Fruit fly (Drosophila melanogaster) whole organism, embryonic: ENCODE results near the gene scu.

Experiments used
- Ada2b ChIP-seq: fragments of 200-800 bp; sonication (Bioruptor generic); IDR thresholded peaks from 2 replicates; pipeline ENCODE4 v1.3.6; 2022; ENCODE audit warnings: missing biosample characterization, missing genetic modification characterization
- Aef1 ChIP-seq: fragments of 200-800 bp; sonication (Bioruptor generic); IDR thresholded peaks from 3 replicates; pipeline ENCODE4 v1.3.6; 2022; ENCODE audit warnings: missing biosample characterization, missing genetic modification characterization
- Asciz ChIP-seq: fragments of 200-800 bp; sonication (Bioruptor generic); optimal IDR thresholded peaks from 2 replicates; lab custom pipeline; 2017; ENCODE audit warnings: missing biosample characterization, mild to moderate bottlenecking, missing genetic modification characterization, missing genetic modification reagents
- Atf3 ChIP-seq: fragments of 200-800 bp; sonication (Bioruptor generic); optimal IDR thresholded peaks from 3 replicates; lab custom pipeline; 2016; ENCODE audit warnings: missing biosample characterization, missing genetic modification characterization
- B-H2 ChIP-seq: fragments of 200-800 bp; sonication (Bioruptor generic); optimal IDR thresholded peaks from 2 replicates; lab custom pipeline; 2018; ENCODE audit warnings: missing biosample characterization, mild to moderate bottlenecking, missing genetic modification characterization
- CG11504 ChIP-seq: fragments of 200-800 bp; sonication (Bioruptor generic); optimal IDR thresholded peaks from 3 replicates; lab custom pipeline; 2019; ENCODE audit warnings: missing biosample characterization, mild to moderate bottlenecking, missing genetic modification characterization, moderate library complexity
- CG11560 ChIP-seq: fragments of 200-800 bp; sonication (Bioruptor generic); IDR thresholded peaks from 3 replicates; pipeline ENCODE4 v1.3.6; 2022; ENCODE audit warnings: missing biosample characterization, missing genetic modification characterization
- CG12155 ChIP-seq: fragments of 200-800 bp; sonication (Bioruptor generic); optimal IDR thresholded peaks from 3 replicates; lab custom pipeline; 2016; ENCODE audit warnings: missing biosample characterization, missing genetic modification characterization
- CG12236 ChIP-seq: fragments of 200-800 bp; sonication (Bioruptor generic); optimal IDR thresholded peaks from 2 replicates; lab custom pipeline; 2016; ENCODE audit warnings: missing biosample characterization, missing genetic modification characterization
- CG14710 ChIP-seq: fragments of 200-800 bp; sonication (Bioruptor generic); optimal IDR thresholded peaks from 3 replicates; lab custom pipeline; 2019; ENCODE audit warnings: missing biosample characterization, mild to moderate bottlenecking, missing genetic modification characterization, moderate library complexity
- CG1602 ChIP-seq: fragments of 200-800 bp; sonication (Bioruptor generic); optimal IDR thresholded peaks from 3 replicates; lab custom pipeline; 2016; ENCODE audit warnings: missing biosample characterization, missing genetic modification characterization
- CG16815 ChIP-seq: fragments of 200-800 bp; sonication (Bioruptor generic); optimal IDR thresholded peaks from 3 replicates; lab custom pipeline; 2017; ENCODE audit warnings: missing biosample characterization, mild to moderate bottlenecking, missing genetic modification characterization
- CG17385 ChIP-seq: fragments of 200-800 bp; sonication (Bioruptor generic); optimal IDR thresholded peaks from 3 replicates; lab custom pipeline; 2018; ENCODE audit warnings: missing biosample characterization, mild to moderate bottlenecking, missing genetic modification characterization
- CG1792 ChIP-seq: fragments of 200-800 bp; sonication (Bioruptor generic); optimal IDR thresholded peaks from 2 replicates; lab custom pipeline; 2016; ENCODE audit warnings: missing biosample characterization, missing genetic modification characterization
- CG18476 ChIP-seq: fragments of 200-800 bp; sonication (Bioruptor generic); optimal IDR thresholded peaks from 2 replicates; lab custom pipeline; 2016; ENCODE audit warnings: missing biosample characterization, mild to moderate bottlenecking, missing genetic modification characterization
- CG30431 ChIP-seq: fragments of 200-800 bp; sonication (Bioruptor generic); optimal IDR thresholded peaks from 2 replicates; lab custom pipeline; 2017; ENCODE audit warnings: missing biosample characterization, missing genetic modification characterization
- CG6175 ChIP-seq: fragments of 200-800 bp; sonication (Bioruptor generic); IDR thresholded peaks from 3 replicates; pipeline ENCODE4 v1.3.6; 2022; ENCODE audit warnings: missing biosample characterization, missing genetic modification characterization
- CG7987 ChIP-seq: fragments of 200-800 bp; sonication (Bioruptor generic); optimal IDR thresholded peaks from 2 replicates; lab custom pipeline; 2018; ENCODE audit warnings: missing biosample characterization, mild to moderate bottlenecking, missing genetic modification characterization, moderate library complexity
- CG8388 ChIP-seq: fragments of 200-800 bp; sonication (Bioruptor generic); optimal IDR thresholded peaks from 2 replicates; lab custom pipeline; 2019; ENCODE audit warnings: missing biosample characterization, mild to moderate bottlenecking, missing genetic modification characterization, moderate library complexity
- CG8924 ChIP-seq: fragments of 200-800 bp; optimal IDR thresholded peaks from 3 replicates; lab custom pipeline; 2019; ENCODE audit warnings: missing biosample characterization, mild to moderate bottlenecking, missing genetic modification characterization, moderate library complexity
- CG9797 ChIP-seq: fragments of 200-800 bp; sonication (Bioruptor generic); optimal IDR thresholded peaks from 3 replicates; lab custom pipeline; 2018; ENCODE audit warnings: missing biosample characterization, mild to moderate bottlenecking, missing genetic modification characterization
- CHES-1-like ChIP-seq: fragments of 200-800 bp; sonication (Bioruptor generic); optimal IDR thresholded peaks from 2 replicates; lab custom pipeline; 2016; ENCODE audit warnings: missing biosample characterization, missing genetic modification characterization
- CTCF ChIP-seq: fragments of 200-800 bp; sonication (Bioruptor generic); optimal IDR thresholded peaks from 2 replicates; lab custom pipeline; 2017; ENCODE audit warnings: missing biosample characterization, mild to moderate bottlenecking, missing genetic modification characterization, moderate library complexity
- Fer3 ChIP-seq: fragments of 200-800 bp; sonication (Bioruptor generic); optimal IDR thresholded peaks from 2 replicates; lab custom pipeline; 2018; ENCODE audit warnings: missing biosample characterization, mild to moderate bottlenecking, missing genetic modification characterization, moderate library complexity
- HLH54F ChIP-seq: fragments of 200-800 bp; sonication (Bioruptor generic); optimal IDR thresholded peaks from 3 replicates; lab custom pipeline; 2016; ENCODE audit warnings: missing biosample characterization, missing genetic modification characterization
- Hand ChIP-seq: fragments of 200-800 bp; sonication (Bioruptor generic); optimal IDR thresholded peaks from 2 replicates; lab custom pipeline; 2017; ENCODE audit warnings: mild to moderate bottlenecking, missing biosample characterization, missing genetic modification reagents, missing genetic modification characterization
- Hr39 ChIP-seq: fragments of >200 bp; optimal IDR thresholded peaks from 2 replicates; lab custom pipeline; 2017
- Med ChIP-seq: fragments of 200-800 bp; sonication (Bioruptor generic); peaks from one replicate; lab custom pipeline; 2016; ENCODE audit warnings: missing biosample characterization, missing genetic modification characterization, mild to moderate bottlenecking, inconsistent platforms, moderate library complexity
- Ptx1 ChIP-seq: fragments of 200-800 bp; sonication (Bioruptor generic); IDR thresholded peaks from 2 replicates; pipeline ENCODE4 v1.3.6; 2022; ENCODE audit warnings: missing biosample characterization, missing genetic modification characterization
- Spps ChIP-seq: fragments of 200-800 bp; sonication (Bioruptor generic); optimal IDR thresholded peaks from 2 replicates; lab custom pipeline; 2018; ENCODE audit warnings: missing biosample characterization, mild to moderate bottlenecking, missing genetic modification characterization
- Stat92E ChIP-seq, 3 experiments: fragments of >200 bp in 2 of 3; fragments of 200-800 bp in 1 of 3; sonication (Bioruptor generic) in 1 of 3; optimal IDR thresholded peaks; 2 replicates each; lab custom pipeline; 2017 to 2019; ENCODE audit warnings: missing biosample characterization in 3 of 3, missing genetic modification characterization in 3 of 3, mild to moderate bottlenecking in 1 of 3, moderate library complexity in 1 of 3
- Usf ChIP-seq: fragments of 200-800 bp; sonication (Bioruptor generic); optimal IDR thresholded peaks from 2 replicates; lab custom pipeline; 2017; ENCODE audit warnings: missing genotype, missing biosample characterization, missing genetic modification characterization
- Xbp1 ChIP-seq: fragments of 200-800 bp; sonication (Bioruptor generic); optimal IDR thresholded peaks from 3 replicates; lab custom pipeline; 2016; ENCODE audit warnings: missing biosample characterization, mild to moderate bottlenecking, missing genetic modification characterization
- abd-A ChIP-seq: fragments of 200-800 bp; sonication (Bioruptor generic); optimal IDR thresholded peaks from 3 replicates; lab custom pipeline; 2019; ENCODE audit warnings: missing biosample characterization, mild to moderate bottlenecking, missing genetic modification characterization, moderate library complexity
- bsh ChIP-seq, 2 experiments: fragments of 200-800 bp; sonication (Bioruptor generic); optimal IDR thresholded peaks; 2 replicates each; lab custom pipeline; 2017 to 2018; ENCODE audit warnings: mild to moderate bottlenecking in 2 of 2, missing biosample characterization in 2 of 2, missing genetic modification characterization in 2 of 2, moderate library complexity in 1 of 2
- caup ChIP-seq: fragments of 200-800 bp; sonication (Bioruptor generic); optimal IDR thresholded peaks from 3 replicates; lab custom pipeline; 2017; ENCODE audit warnings: missing biosample characterization, mild to moderate bottlenecking, missing genetic modification characterization, moderate library complexity; ENCODE audit not compliant: severe bottlenecking
- cg ChIP-seq: fragments of 200-800 bp; sonication (Bioruptor generic); optimal IDR thresholded peaks from 3 replicates; lab custom pipeline; 2019; ENCODE audit warnings: missing biosample characterization, mild to moderate bottlenecking, missing genetic modification characterization, moderate library complexity
- chn ChIP-seq: fragments of 200-800 bp; sonication (Bioruptor generic); optimal IDR thresholded peaks from 2 replicates; lab custom pipeline; 2016; ENCODE audit warnings: missing biosample characterization, missing genetic modification characterization
- crol ChIP-seq: fragments of 200-800 bp; sonication (Bioruptor generic); IDR thresholded peaks from 2 replicates; pipeline ENCODE4 v1.3.6; 2022; ENCODE audit warnings: missing biosample characterization, missing genetic modification characterization
- fru ChIP-seq: fragments of >200 bp; optimal IDR thresholded peaks from 2 replicates; lab custom pipeline; 2017
- grn ChIP-seq: fragments of 200-800 bp; sonication (Bioruptor generic); optimal IDR thresholded peaks from 3 replicates; lab custom pipeline; 2017; ENCODE audit warnings: missing biosample characterization, missing genetic modification characterization
- hkb ChIP-seq, 2 experiments: fragments of 200-800 bp in 1 of 2; fragments of >200 bp in 1 of 2; sonication (Bioruptor generic) in 1 of 2; IDR thresholded peaks in 1 of 2; optimal IDR thresholded peaks in 1 of 2; 2 replicates each; pipeline versions ENCODE4 v1.3.6 to Lab custom; 2017 to 2022; ENCODE audit warnings: missing biosample characterization in 1 of 2, missing genetic modification characterization in 1 of 2
- hth ChIP-seq: fragments of >200 bp; optimal IDR thresholded peaks from 2 replicates; lab custom pipeline; 2017; ENCODE audit warnings: inconsistent platforms
- ind ChIP-seq: fragments of 200-800 bp; sonication (Bioruptor generic); optimal IDR thresholded peaks from 3 replicates; lab custom pipeline; 2016; ENCODE audit warnings: missing biosample characterization, missing genetic modification characterization
- ken ChIP-seq: fragments of 200-800 bp; sonication (Bioruptor generic); IDR thresholded peaks from 3 replicates; pipeline ENCODE4 v1.3.6; 2022; ENCODE audit warnings: missing biosample characterization, missing genetic modification characterization
- mam ChIP-seq: fragments of 200-800 bp; sonication (Bioruptor generic); optimal IDR thresholded peaks from 3 replicates; lab custom pipeline; 2016; ENCODE audit warnings: missing biosample characterization, missing genetic modification characterization
- ro ChIP-seq: fragments of 200-800 bp; sonication (Bioruptor generic); IDR thresholded peaks from 2 replicates; pipeline ENCODE4 v1.3.6; 2022; ENCODE audit warnings: missing biosample characterization, missing genetic modification characterization
- sima ChIP-seq: fragments of 200-800 bp; sonication (Bioruptor generic); optimal IDR thresholded peaks from 2 replicates; lab custom pipeline; 2016; ENCODE audit warnings: missing biosample characterization, missing genetic modification characterization
- tin ChIP-seq: fragments of 200-800 bp; sonication (Bioruptor generic); optimal IDR thresholded peaks from 3 replicates; lab custom pipeline; 2016; ENCODE audit warnings: missing biosample characterization, missing genetic modification characterization
- ttk ChIP-seq: fragments of 200-800 bp; sonication (Bioruptor generic); IDR thresholded peaks from 2 replicates; pipeline ENCODE4 v2.1.2; 2022; ENCODE audit warnings: missing biosample characterization, missing genetic modification characterization
- tup ChIP-seq: fragments of 200-800 bp; sonication (Bioruptor generic); optimal IDR thresholded peaks from 2 replicates; lab custom pipeline; 2016; ENCODE audit warnings: missing biosample characterization, mild to moderate bottlenecking, missing genetic modification characterization, moderate library complexity
- tx ChIP-seq: fragments of 200-800 bp; sonication (Bioruptor generic); optimal IDR thresholded peaks from 2 replicates; lab custom pipeline; 2016; ENCODE audit warnings: missing biosample characterization, missing genetic modification characterization

The scu gene

dm6 chrX:18092810-18093222 lies 1.8 kb downstream of the scu start, which contains the start of gene RhoGAP16F (continued):
- TF ChIP-seq Spps (tag; lab: Kevin White, UChicago) (peak; percentile 70), cg (GFP tag; lab: Kevin White, UChicago) (no peak), CG12236 (peak; percentile 38), ken (GFP tag; lab: Robert Waterston, UW) (peak; percentile 83; the same call in 2 of the 3 replicates), crol (GFP tag; lab: Robert Waterston, UW) (peak; percentile 29; the same call in 1 of the 2 replicates), ind (peak; percentile 89), Ptx1 (GFP tag; lab: Robert Waterston, UW) (peak; percentile 93), CG8388 (peak; percentile 82), CG18476 (GFP tag; lab: Kevin White, UChicago) (peak; percentile 69), CG7987 (GFP tag; lab: Kevin White, UChicago) (peak; percentile 61), CG1602 (peak; percentile 88), HLH54F (GFP tag; lab: Kevin White, UChicago) (peak; percentile 83), Med (GFP tag; lab: Kevin White, UChicago) (peak; percentile 96), CG30431 (GFP tag; lab: Kevin White, UChicago) (peak; percentile 77), sima (GFP tag; lab: Kevin White, UChicago) (peak; percentile 29), Atf3 (GFP tag; lab: Kevin White, UChicago) (peak; percentile 80), CG14710 (tag; lab: Kevin White, UChicago) (peak; percentile 83), CG8924 (tag; lab: Kevin White, UChicago) (peak; percentile 82), CG6175 (GFP tag; lab: Robert Waterston, UW) (peak; percentile 61; the same call in 1 of the 3 replicates), CG9797 (GFP tag; lab: Kevin White, UChicago) (no peak), bsh (GFP tag; optimal IDR thresholded peaks at IDR 0.05; lab: Kevin White, UChicago) (peak in 1 of 2 experiments; percentile 87), Fer3 (tag; lab: Kevin White, UChicago) (peak; percentile 84), grn (GFP tag; lab: Kevin White, UChicago) (peak; percentile 8), hkb (optimal IDR thresholded peaks at IDR 0.05; lab: Kevin White, UChicago) (no peak), hkb (GFP tag; IDR thresholded peaks at IDR 0.05; lab: Robert Waterston, UW) (peak; percentile 79), CG11504 (tag; lab: Kevin White, UChicago) (peak; percentile 84), CG12155 (GFP tag; lab: Kevin White, UChicago) (peak; percentile 88), tin (GFP tag; lab: Kevin White, UChicago) (peak; percentile 85), Ada2b (GFP tag; lab: Robert Waterston, UW) (peak; percentile 70), chn (peak; percentile 84), fru (lab: Kevin White, UChicago) (no peak), CG1792 (peak; percentile 41), abd-A (tag; lab: Kevin White, UChicago) (no peak), Hr39 (lab: Kevin White, UChicago) (no peak), tup (GFP tag; lab: Kevin White, UChicago) (peak; percentile 39), Hand (no peak), Asciz (GFP tag; lab: Kevin White, UChicago) (peak; percentile 74), caup (GFP tag; lab: Kevin White, UChicago) (peak; percentile 76), Aef1 (GFP tag; lab: Robert Waterston, UW) (peak; percentile 80), CG17385 (GFP tag; lab: Kevin White, UChicago) (peak; percentile 76), CTCF (GFP tag; lab: Kevin White, UChicago) (peak; percentile 26), CHES-1-like (peak; percentile 28), CG16815 (GFP tag; lab: Kevin White, UChicago) (peak; percentile 83), Xbp1 (GFP tag; lab: Kevin White, UChicago) (peak; percentile 92), Usf (GFP tag; lab: Kevin White, UChicago) (peak; percentile 67), B-H2 (GFP tag; lab: Kevin White, UChicago) (peak; percentile 79), ttk (peak; percentile 79), mam (GFP tag; lab: Kevin White, UChicago) (peak; percentile 88), ro (GFP tag; lab: Robert Waterston, UW) (peak; percentile 24; the same call in 1 of the 2 replicates), CG11560 (tag; lab: Robert Waterston, UW) (peak; percentile 64), hth (lab: Kevin White, UChicago) (no peak), Stat92E (GFP tag; optimal IDR thresholded peaks at IDR 0.05; lab: Kevin White, UChicago) (peak in 1 of 3 experiments; percentile 62), tx (GFP tag; lab: Kevin White, UChicago) (peak; percentile 65)
